Worm (Caenorhabditis elegans) whole organism, young adult: ENCODE measurements around the gene nlp-18.

ENCODE experiments used
- F37B4.10 ChIP-seq: fragments of 200-800 bp; sonication (Bioruptor generic); IDR thresholded peaks from 2 replicates; pipeline ENCODE4 v1.3.6; 2022; ENCODE audit warnings: missing genetic modification characterization, missing compliant biosample characterization
- F57A8.1 ChIP-seq: fragments of 200-800 bp; sonication (Bioruptor generic); optimal IDR thresholded peaks from 2 replicates; lab custom pipeline; 2018; ENCODE audit warnings: mild to moderate bottlenecking, missing genetic modification characterization, moderate library complexity, missing compliant biosample characterization
- K12H6.12 ChIP-seq: fragments of 200-800 bp; sonication (Bioruptor generic); optimal IDR thresholded peaks from 2 replicates; lab custom pipeline; 2018; ENCODE audit warnings: mild to moderate bottlenecking, missing genetic modification characterization, missing compliant biosample characterization
- ceh-40 ChIP-seq: fragments of 200-800 bp; sonication (Bioruptor generic); IDR thresholded peaks from 2 replicates; pipeline ENCODE4 v1.3.6; 2022; ENCODE audit warnings: missing genetic modification characterization, missing compliant biosample characterization
- hmg-1.2 ChIP-seq: fragments of 200-800 bp; sonication (Bioruptor generic); IDR thresholded peaks from 2 replicates; pipeline ENCODE4 v1.3.6; 2022; ENCODE audit warnings: missing genetic modification reagents, missing genetic modification characterization, missing compliant biosample characterization
- hrde-1 ChIP-seq: sonication (generic microtip); optimal IDR thresholded peaks from 2 replicates; lab custom pipeline; 2016; ENCODE audit warnings: missing genetic modification characterization, mild to moderate bottlenecking, missing compliant biosample characterization, moderate library complexity, missing genotype, missing genetic modification reagents, borderline replicate concordance
- nhr-179 ChIP-seq: sonication (generic microtip); optimal IDR thresholded peaks from 2 replicates; lab custom pipeline; 2016; ENCODE audit warnings: mild to moderate bottlenecking, missing genetic modification characterization, missing compliant biosample characterization

- no peak for TF ChIP-seq hrde-1 (tag; lab: Kevin White, UChicago)
- TF ChIP-seq hmg-1.2 (GFP tag; lab: Robert Waterston, UW) = no peak
- TF ChIP-seq F57A8.1 (GFP tag; lab: Kevin White, UChicago) = no peak
- TF ChIP-seq K12H6.12 (tag; lab: Kevin White, UChicago) = no peak
- no peak for TF ChIP-seq ceh-40 (GFP tag; lab: Robert Waterston, UW)
- no peak for TF ChIP-seq nhr-179 (tag; lab: Kevin White, UChicago)
- TF ChIP-seq F37B4.10 (GFP tag; lab: Robert Waterston, UW) = no peak
These were observed 48.2 kb downstream of the nlp-18 start for ce11 chrII:10982017-10982416.
